Worm (Caenorhabditis elegans) whole organism, L4/young adult: ENCODE measurements around the gene srw-84.

Experiments used
- dao-5 ChIP-seq: sonication (generic microtip); optimal IDR thresholded peaks from 2 replicates; lab custom pipeline; 2016; ENCODE audit warnings: missing genotype, missing genetic modification characterization, moderate library complexity, missing compliant biosample characterization
- him-1 ChIP-seq: sonication (generic microtip); optimal IDR thresholded peaks from 2 replicates; lab custom pipeline; 2016; ENCODE audit warnings: missing genotype, missing genetic modification reagents, missing genetic modification characterization, missing compliant biosample characterization

DNA sequence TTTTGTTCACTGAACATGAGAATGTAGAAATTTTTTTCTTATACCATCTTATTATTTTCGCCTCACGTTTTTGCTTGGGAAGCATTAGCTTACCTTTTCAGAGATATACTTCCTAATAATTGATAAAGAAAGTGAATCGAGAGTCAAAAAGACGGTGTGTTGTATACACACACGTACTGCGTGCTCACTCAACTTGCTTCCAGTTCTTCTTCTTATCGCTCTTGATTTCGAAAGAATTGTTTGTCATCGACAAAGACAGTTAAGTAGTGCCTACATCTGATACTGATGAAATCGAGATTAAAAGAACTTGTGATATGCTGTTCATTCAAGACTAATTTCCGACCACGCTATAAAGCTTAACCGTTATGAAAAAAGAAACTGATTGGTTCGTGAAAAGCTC is 29.6 kb downstream of the srw-84 start, which contains the start of gene C25F9.5:
- TF ChIP-seq him-1 (no peak), dao-5 (tag; lab: Kevin White, UChicago) (no peak)
